Fruit fly (Drosophila melanogaster): ENCODE measurements around the gene Nin.

DNA sequence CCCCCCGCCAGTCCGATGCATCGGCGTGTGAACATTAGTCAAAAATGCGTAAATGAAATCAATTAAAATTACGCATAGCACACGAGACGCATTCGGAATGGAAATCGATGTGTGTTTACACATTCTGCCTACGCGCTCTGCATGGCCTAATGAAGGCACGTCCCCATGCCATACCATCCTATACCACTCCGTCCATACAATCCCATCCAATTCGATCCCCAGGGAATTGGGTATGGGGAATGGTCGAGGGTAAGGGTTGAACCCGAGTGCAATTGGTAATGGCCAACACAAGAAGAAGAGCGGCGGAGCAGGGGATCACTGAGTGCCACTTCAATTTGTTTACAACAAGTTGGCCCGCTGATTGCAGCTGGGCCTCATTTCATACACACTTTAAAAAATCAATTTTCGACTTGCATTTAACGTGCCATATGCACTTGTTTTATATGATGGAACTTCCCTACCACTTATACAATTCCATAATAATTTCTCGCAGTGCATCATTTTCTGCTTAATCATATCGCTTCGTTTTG, 32.9 kb downstream of the Nin start:
- TF ChIP-seq ovo (GFP tag; optimal IDR thresholded peaks at IDR 0.05) (no peak), Mnt (GFP tag; optimal IDR thresholded peaks at IDR 0.05) (peak; percentile 39)
